Worm (Caenorhabditis elegans): Measurements from ENCODE around the gene nspe-6.

DNA sequence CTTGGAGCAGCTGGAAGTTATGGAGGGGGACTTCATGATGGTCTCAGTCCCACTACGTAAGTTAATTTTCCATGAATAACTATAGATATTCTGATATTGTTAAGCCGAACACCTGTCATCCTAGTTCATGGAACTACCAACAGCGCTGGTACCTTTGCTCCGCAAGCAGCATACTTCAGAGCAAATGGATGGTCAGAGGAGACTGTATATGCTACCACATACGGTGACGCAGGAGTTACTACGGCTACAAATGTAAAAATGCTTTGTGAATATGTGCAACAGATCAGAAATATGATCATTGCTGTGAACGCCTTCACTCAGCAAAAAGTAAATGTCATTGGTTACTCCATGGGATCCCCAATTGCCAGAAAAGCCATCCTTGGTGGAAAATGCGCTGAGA is 9.9 kb downstream of the nspe-6 start:
- no peak for TF ChIP-seq F13H6.1 (tag; optimal IDR thresholded peaks at IDR 0.05)
- TF ChIP-seq ceh-30 (tag; optimal IDR thresholded peaks at IDR 0.05) = no peak
- TF ChIP-seq pag-3 (tag; optimal IDR thresholded peaks at IDR 0.05; ENCODE audit: borderline replicate concordance) = no peak
- no peak for TF ChIP-seq pha-4 (tag; optimal IDR thresholded peaks at IDR 0.05)
- no peak for TF ChIP-seq fax-1 (tag; optimal IDR thresholded peaks at IDR 0.05)
- TF ChIP-seq ceh-31 (tag; optimal IDR thresholded peaks at IDR 0.05) = no peak

Data from whole organism, late embryonic.